Worm (Caenorhabditis elegans) whole organism, midembryonic: Measurements from ENCODE around the gene nhr-252.

ENCODE experiments used
- T22C8.4 ChIP-seq: fragments of 200-800 bp; sonication (Bioruptor generic); IDR thresholded peaks from 2 replicates; pipeline ENCODE4 v1.3.6; 2022; ENCODE audit warnings: missing genetic modification characterization, missing compliant biosample characterization
- cog-1 ChIP-seq: sonication (generic microtip); optimal IDR thresholded peaks from 2 replicates; lab custom pipeline; 2016; ENCODE audit warnings: missing genetic modification characterization, missing compliant biosample characterization
- flt-1 ChIP-seq: fragments of 200-800 bp; sonication (Bioruptor generic); IDR thresholded peaks from 2 replicates; pipeline ENCODE4 v1.3.6; 2022; ENCODE audit warnings: missing genetic modification characterization, missing compliant biosample characterization
- klf-2 ChIP-seq: fragments of 200-800 bp; sonication (Bioruptor generic); conservative IDR thresholded peaks from 2 replicates; pipeline ENCODE4 v1.3.6; 2022; ENCODE audit warnings: missing genetic modification reagents, missing genetic modification characterization, missing compliant biosample characterization
- med-1 ChIP-seq: sonication (generic microtip); optimal IDR thresholded peaks from 2 replicates; lab custom pipeline; 2017; ENCODE audit warnings: missing genetic modification characterization, mild to moderate bottlenecking, missing compliant biosample characterization, antibody characterized with exemption, missing genetic modification reagents; ENCODE audit not compliant: insufficient read depth
- ref-1 ChIP-seq: fragments of 200-800 bp; sonication (Bioruptor generic); conservative IDR thresholded peaks from 2 replicates; pipeline ENCODE4 v1.3.6; 2022; ENCODE audit warnings: missing genetic modification reagents, missing genetic modification characterization, missing compliant biosample characterization
- tab-1 ChIP-seq: fragments of 200-800 bp; sonication (Bioruptor generic); IDR thresholded peaks from 2 replicates; pipeline ENCODE4 v1.3.6; 2022; ENCODE audit warnings: missing genetic modification characterization, missing compliant biosample characterization
- ztf-23 ChIP-seq: fragments of 200-800 bp; sonication (Bioruptor generic); IDR thresholded peaks from 2 replicates; pipeline ENCODE4 v1.3.6; 2022; ENCODE audit warnings: missing genetic modification reagents, missing genetic modification characterization, missing compliant biosample characterization
- ztf-29 ChIP-seq: fragments of 200-800 bp; sonication (Bioruptor generic); IDR thresholded peaks from 2 replicates; pipeline ENCODE4 v1.3.6; 2022; ENCODE audit warnings: missing genetic modification reagents, missing genetic modification characterization, missing compliant biosample characterization

nhr-252 gene

ce11 chrV:414630-415029 lies 10.2 kb downstream of the nhr-252 start, which contains the start of gene dod-19:
dod-19 (minus strand) TSS chrV:414759.
- TF ChIP-seq klf-2 (GFP tag; lab: Robert Waterston, UW) (no peak), ztf-23 (GFP tag; lab: Robert Waterston, UW) (no peak), cog-1 (no peak), T22C8.4 (no peak), med-1 (GFP tag; lab: Kevin White, UChicago) (no peak), ztf-29 (GFP tag; lab: Robert Waterston, UW) (no peak), flt-1 (GFP tag; lab: Robert Waterston, UW) (no peak), tab-1 (GFP tag; lab: Robert Waterston, UW) (no peak), ref-1 (no peak)

- TF ChIP-seq ztf-23 (GFP tag; lab: Robert Waterston, UW), result no peak
- TF ChIP-seq med-1 (GFP tag; lab: Kevin White, UChicago), result no peak
- TF ChIP-seq tab-1 (GFP tag; lab: Robert Waterston, UW), result no peak
- TF ChIP-seq ref-1, result no peak
- no peak for TF ChIP-seq cog-1
- TF ChIP-seq flt-1 (GFP tag; lab: Robert Waterston, UW), result no peak
- TF ChIP-seq T22C8.4, result no peak
Measured at ce11 chrV:415072-415471, 10.7 kb downstream of the nhr-252 start.

- no peak for TF ChIP-seq ref-1
- no peak for TF ChIP-seq flt-1 (GFP tag; lab: Robert Waterston, UW)
- no peak for TF ChIP-seq cog-1
- no peak for TF ChIP-seq ztf-29 (GFP tag; lab: Robert Waterston, UW)
- TF ChIP-seq klf-2 (GFP tag; lab: Robert Waterston, UW), result no peak
- TF ChIP-seq med-1 (GFP tag; lab: Kevin White, UChicago), result no peak
- TF ChIP-seq ztf-23 (GFP tag; lab: Robert Waterston, UW), result no peak
- TF ChIP-seq tab-1 (GFP tag; lab: Robert Waterston, UW), result no peak
- no peak for TF ChIP-seq T22C8.4
Measured at ce11 chrV:417656-418353, 13.4 kb downstream of the nhr-252 start, which contains the start of gene irg-8. irg-8 (minus strand) TSS chrV:417706.

- no peak for TF ChIP-seq ztf-29 (GFP tag; lab: Robert Waterston, UW)
- no peak for TF ChIP-seq tab-1 (GFP tag; lab: Robert Waterston, UW)
- no peak for TF ChIP-seq cog-1
- TF ChIP-seq ref-1, result no peak
- TF ChIP-seq T22C8.4, result no peak
- no peak for TF ChIP-seq ztf-23 (GFP tag; lab: Robert Waterston, UW)
- TF ChIP-seq med-1 (GFP tag; lab: Kevin White, UChicago), result no peak
- TF ChIP-seq flt-1 (GFP tag; lab: Robert Waterston, UW), result no peak
- no peak for TF ChIP-seq klf-2 (GFP tag; lab: Robert Waterston, UW)
Measured at ce11 chrV:418432-418831, 14.0 kb downstream of the nhr-252 start, which contains the start of gene Y39D8A.1. Y39D8A.1 (plus strand) TSS chrV:418732.

- TF ChIP-seq ref-1 (no peak), ztf-23 (GFP tag; lab: Robert Waterston, UW) (no peak), med-1 (GFP tag; lab: Kevin White, UChicago) (no peak), tab-1 (GFP tag; lab: Robert Waterston, UW) (no peak), T22C8.4 (no peak), klf-2 (GFP tag; lab: Robert Waterston, UW) (no peak), ztf-29 (GFP tag; lab: Robert Waterston, UW) (no peak), flt-1 (GFP tag; lab: Robert Waterston, UW) (no peak), cog-1 (no peak)
Measured at ce11 chrV:422133-422532, 17.7 kb downstream of the nhr-252 start, which contains the start of gene dod-20. dod-20 (plus strand) TSS chrV:422433.

ce11 chrV:424140-424539 lies 19.7 kb downstream of the nhr-252 start, which contains the start of gene B0554.5:
B0554.5 (plus strand) TSS chrV:424440.
- TF ChIP-seq T22C8.4 (no peak), klf-2 (GFP tag; lab: Robert Waterston, UW) (no peak), flt-1 (GFP tag; lab: Robert Waterston, UW) (no peak), cog-1 (no peak), tab-1 (GFP tag; lab: Robert Waterston, UW) (no peak)

- TF ChIP-seq cog-1, result no peak
- no peak for TF ChIP-seq ztf-29 (GFP tag; lab: Robert Waterston, UW)
- no peak for TF ChIP-seq med-1 (GFP tag; lab: Kevin White, UChicago)
- no peak for TF ChIP-seq ztf-23 (GFP tag; lab: Robert Waterston, UW)
- TF ChIP-seq flt-1 (GFP tag; lab: Robert Waterston, UW), result no peak
- TF ChIP-seq ref-1, result no peak
- TF ChIP-seq tab-1 (GFP tag; lab: Robert Waterston, UW), result no peak
- no peak for TF ChIP-seq klf-2 (GFP tag; lab: Robert Waterston, UW)
- no peak for TF ChIP-seq T22C8.4
Measured at ce11 chrV:428844-429243, 24.4 kb downstream of the nhr-252 start, which contains the start of gene B0554.4. B0554.4 (plus strand) TSS chrV:429144.

ce11 chrV:432991-433390 lies 28.6 kb downstream of the nhr-252 start:
- TF ChIP-seq flt-1 (GFP tag; lab: Robert Waterston, UW) (no peak), cog-1 (no peak), ref-1 (no peak), ztf-29 (GFP tag; lab: Robert Waterston, UW) (no peak), med-1 (GFP tag; lab: Kevin White, UChicago) (no peak), tab-1 (GFP tag; lab: Robert Waterston, UW) (no peak), ztf-23 (GFP tag; lab: Robert Waterston, UW) (no peak), klf-2 (GFP tag; lab: Robert Waterston, UW) (no peak), T22C8.4 (no peak)

ce11 chrV:433898-434297 lies 29.5 kb downstream of the nhr-252 start, which contains the start of gene B0554.2:
B0554.2 (plus strand) TSS chrV:434198.
- TF ChIP-seq cog-1, result no peak

ce11 chrV:438094-438493 lies 33.7 kb downstream of the nhr-252 start, which contains the start of gene B0554.1:
B0554.1 (plus strand) TSS chrV:438394.
- no peak for TF ChIP-seq tab-1 (GFP tag; lab: Robert Waterston, UW)
- TF ChIP-seq T22C8.4, result no peak
- TF ChIP-seq ztf-23 (GFP tag; lab: Robert Waterston, UW), result no peak
- TF ChIP-seq med-1 (GFP tag; lab: Kevin White, UChicago), result no peak
- TF ChIP-seq ref-1, result no peak
- no peak for TF ChIP-seq flt-1 (GFP tag; lab: Robert Waterston, UW)
- TF ChIP-seq klf-2 (GFP tag; lab: Robert Waterston, UW), result no peak
- no peak for TF ChIP-seq ztf-29 (GFP tag; lab: Robert Waterston, UW)
- TF ChIP-seq cog-1, result no peak
